Fruit fly (Drosophila melanogaster) whole organism, embryonic: ENCODE measurements around the gene CG13930.
A peak's percentile ranks its signal among the peaks of the same experiment; 100 is the strongest.

Experiments used
- Awh ChIP-seq: fragments of 200-800 bp; sonication (Bioruptor generic); IDR thresholded peaks from 2 replicates; pipeline ENCODE4, ENCODE4 v1.3.6; 2022; ENCODE audit warnings: missing biosample characterization, missing genetic modification characterization
- CG10366 ChIP-seq: fragments of 200-800 bp; sonication (Bioruptor generic); IDR thresholded peaks from 2 replicates; pipeline ENCODE4 v1.3.6; 2022; ENCODE audit warnings: missing biosample characterization, missing genetic modification characterization
- CG11247 ChIP-seq: fragments of 200-800 bp; sonication (Bioruptor generic); IDR thresholded peaks from 2 replicates; pipeline ENCODE4 v1.3.6; 2022; ENCODE audit warnings: missing biosample characterization, missing genetic modification characterization
- CG11456 ChIP-seq: fragments of 200-800 bp; sonication (Bioruptor generic); IDR thresholded peaks from 3 replicates; pipeline ENCODE4 v1.3.6; 2022; ENCODE audit warnings: missing biosample characterization, missing genetic modification characterization
- CG11504 ChIP-seq: fragments of 200-800 bp; sonication (Bioruptor generic); optimal IDR thresholded peaks from 3 replicates; lab custom pipeline; 2019; ENCODE audit warnings: missing biosample characterization, mild to moderate bottlenecking, missing genetic modification characterization, moderate library complexity
- CG11695 ChIP-seq: fragments of 200-800 bp; sonication (Bioruptor generic); IDR thresholded peaks from 3 replicates; pipeline ENCODE4 v1.3.6; 2022; ENCODE audit warnings: missing biosample characterization, missing genetic modification characterization
- CG11696 ChIP-seq: fragments of 200-800 bp; sonication (Bioruptor generic); IDR thresholded peaks from 2 replicates; pipeline ENCODE4 v1.3.6; 2022; ENCODE audit warnings: missing biosample characterization, missing genetic modification characterization
- CG14667 ChIP-seq: fragments of 200-800 bp; sonication (Bioruptor generic); IDR thresholded peaks from 2 replicates; pipeline ENCODE4 v1.3.6; 2022; ENCODE audit warnings: missing biosample characterization, missing genetic modification characterization
- CG1603 ChIP-seq: fragments of 200-800 bp; sonication (Bioruptor generic); optimal IDR thresholded peaks from 2 replicates; lab custom pipeline; 2019; ENCODE audit warnings: missing biosample characterization, mild to moderate bottlenecking, missing genetic modification characterization, moderate library complexity
- CG17328 ChIP-seq: fragments of 200-800 bp; sonication (Bioruptor generic); IDR thresholded peaks from 2 replicates; pipeline ENCODE4 v1.3.6; 2022; ENCODE audit warnings: missing biosample characterization, missing genetic modification characterization
- CG34376 ChIP-seq: fragments of 200-800 bp; sonication (Bioruptor generic); optimal IDR thresholded peaks from 2 replicates; lab custom pipeline; 2018; ENCODE audit warnings: missing biosample characterization, mild to moderate bottlenecking, missing genetic modification characterization
- CG34422 ChIP-seq: fragments of 200-800 bp; sonication (Bioruptor generic); IDR thresholded peaks from 3 replicates; pipeline ENCODE4 v1.3.6; 2022; ENCODE audit warnings: missing biosample characterization, missing genetic modification characterization
- CG4328 ChIP-seq: fragments of 200-800 bp; sonication (Bioruptor generic); optimal IDR thresholded peaks from 3 replicates; lab custom pipeline; 2017; ENCODE audit warnings: missing biosample characterization, missing genetic modification reagents, missing genetic modification characterization
- CG4404 ChIP-seq: fragments of 200-800 bp; sonication (Bioruptor generic); IDR thresholded peaks from 2 replicates; pipeline ENCODE4 v1.3.6; 2022; ENCODE audit warnings: missing biosample characterization, missing genetic modification characterization
- CG8765 ChIP-seq: fragments of 200-800 bp; sonication (Bioruptor generic); IDR thresholded peaks from 2 replicates; pipeline ENCODE4 v1.3.6; 2022; ENCODE audit warnings: missing biosample characterization, missing genetic modification characterization
- Gug ChIP-seq: fragments of 200-800 bp; sonication (Bioruptor generic); IDR thresholded peaks from 4 replicates; pipeline ENCODE4 v1.3.6; 2022; ENCODE audit warnings: missing biosample characterization, missing genetic modification characterization
- Lim3 ChIP-seq: fragments of 200-800 bp; sonication (Bioruptor generic); IDR thresholded peaks from 2 replicates; pipeline ENCODE4 v1.3.6; 2022; ENCODE audit warnings: missing biosample characterization, missing genetic modification characterization
- Mes4 ChIP-seq: fragments of 200-800 bp; sonication (Bioruptor generic); optimal IDR thresholded peaks from 2 replicates; lab custom pipeline; 2016; ENCODE audit warnings: missing biosample characterization, missing genetic modification characterization
- Myb ChIP-seq: fragments of 200-800 bp; sonication (Bioruptor generic); optimal IDR thresholded peaks from 2 replicates; lab custom pipeline; 2016; ENCODE audit warnings: missing biosample characterization, missing genetic modification characterization
- Ptx1 ChIP-seq: fragments of 200-800 bp; sonication (Bioruptor generic); IDR thresholded peaks from 2 replicates; pipeline ENCODE4 v1.3.6; 2022; ENCODE audit warnings: missing biosample characterization, missing genetic modification characterization
- Rx ChIP-seq: fragments of 200-800 bp; sonication (Bioruptor generic); IDR thresholded peaks from 2 replicates; pipeline ENCODE4 v1.3.6; 2022; ENCODE audit warnings: missing biosample characterization, missing genetic modification characterization
- Xrp1 ChIP-seq: fragments of 200-800 bp; sonication (Bioruptor generic); IDR thresholded peaks from 2 replicates; pipeline ENCODE4 v1.3.6; 2022; ENCODE audit warnings: missing biosample characterization, missing genetic modification characterization
- ara ChIP-seq: fragments of 200-800 bp; sonication (Bioruptor generic); IDR thresholded peaks from 2 replicates; pipeline ENCODE4 v1.3.6; 2022; ENCODE audit warnings: missing biosample characterization, missing genetic modification characterization
- az2 ChIP-seq: fragments of 200-800 bp; sonication (Bioruptor generic); optimal IDR thresholded peaks from 3 replicates; lab custom pipeline; 2016; ENCODE audit warnings: missing biosample characterization, missing genetic modification characterization
- bsh ChIP-seq, 2 experiments: fragments of 200-800 bp; sonication (Bioruptor generic); optimal IDR thresholded peaks; 2 replicates each; lab custom pipeline; 2017 to 2018; ENCODE audit warnings: mild to moderate bottlenecking in 2 of 2, missing biosample characterization in 2 of 2, missing genetic modification characterization in 2 of 2, moderate library complexity in 1 of 2
- ci ChIP-seq: fragments of 200-800 bp; sonication (Bioruptor generic); IDR thresholded peaks from 3 replicates; pipeline ENCODE4 v1.3.6; 2022; ENCODE audit warnings: missing biosample characterization, missing genetic modification characterization
- corto ChIP-seq: fragments of 200-800 bp; sonication (Bioruptor generic); optimal IDR thresholded peaks from 2 replicates; lab custom pipeline; 2016; ENCODE audit warnings: missing biosample characterization, mild to moderate bottlenecking, missing genetic modification characterization, moderate library complexity
- croc ChIP-seq: fragments of 200-800 bp; sonication (Bioruptor generic); conservative IDR thresholded peaks from 3 replicates; pipeline ENCODE4 v1.3.6; 2022; ENCODE audit warnings: missing biosample characterization, missing genetic modification characterization
- dmrt11E ChIP-seq: fragments of 200-800 bp; sonication (Bioruptor generic); optimal IDR thresholded peaks from 3 replicates; lab custom pipeline; 2018; ENCODE audit warnings: missing biosample characterization, mild to moderate bottlenecking, missing genetic modification characterization, moderate library complexity
- dysf ChIP-seq: fragments of 200-800 bp; sonication (Bioruptor generic); IDR thresholded peaks from 3 replicates; pipeline ENCODE4 v1.3.6; 2022; ENCODE audit warnings: missing biosample characterization, missing genetic modification characterization
- esg ChIP-seq: fragments of 200-800 bp; sonication (Bioruptor generic); conservative IDR thresholded peaks from 2 replicates; pipeline ENCODE4 v1.3.6; 2022; ENCODE audit warnings: missing biosample characterization, missing genetic modification characterization
- fd96Cb ChIP-seq: fragments of 200-800 bp; sonication (Bioruptor generic); optimal IDR thresholded peaks from 2 replicates; lab custom pipeline; 2018; ENCODE audit warnings: missing biosample characterization, mild to moderate bottlenecking, missing genetic modification characterization, moderate library complexity
- gce ChIP-seq: fragments of 200-800 bp; sonication (Bioruptor generic); IDR thresholded peaks from 3 replicates; pipeline ENCODE4 v1.3.6; 2022; ENCODE audit warnings: missing biosample characterization, missing genetic modification characterization
- kah ChIP-seq: fragments of 200-800 bp; sonication (Bioruptor generic); optimal IDR thresholded peaks from 2 replicates; lab custom pipeline; 2018; ENCODE audit warnings: missing biosample characterization, mild to moderate bottlenecking, missing genetic modification characterization
- lbe ChIP-seq: fragments of 200-800 bp; sonication (Bioruptor generic); optimal IDR thresholded peaks from 2 replicates; lab custom pipeline; 2016; ENCODE audit warnings: missing biosample characterization, mild to moderate bottlenecking, missing genetic modification characterization
- lmd ChIP-seq: fragments of 200-800 bp; sonication (Bioruptor generic); IDR thresholded peaks from 2 replicates; pipeline ENCODE4 v1.3.6; 2022; ENCODE audit warnings: missing biosample characterization, missing genetic modification characterization
- lov ChIP-seq, 2 experiments: fragments of 200-800 bp in 1 of 2; fragments of >200 bp in 1 of 2; sonication (Bioruptor generic) in 1 of 2; IDR thresholded peaks in 1 of 2; optimal IDR thresholded peaks in 1 of 2; 2 replicates in 1 of 2; 3 replicates in 1 of 2; pipeline versions ENCODE4 v1.3.6 to Lab custom; 2017 to 2022; ENCODE audit warnings: missing biosample characterization in 1 of 2, missing genetic modification characterization in 1 of 2
- mirr ChIP-seq: fragments of 200-800 bp; sonication (Bioruptor generic); optimal IDR thresholded peaks from 3 replicates; lab custom pipeline; 2018; ENCODE audit warnings: missing biosample characterization, mild to moderate bottlenecking, missing genetic modification characterization
- nmo ChIP-seq: fragments of 200-800 bp; sonication (Bioruptor generic); optimal IDR thresholded peaks from 2 replicates; lab custom pipeline; 2018; ENCODE audit warnings: missing biosample characterization, mild to moderate bottlenecking, missing genetic modification characterization, moderate library complexity
- nom ChIP-seq: fragments of 200-800 bp; sonication (Bioruptor generic); optimal IDR thresholded peaks from 2 replicates; lab custom pipeline; 2017; ENCODE audit warnings: missing biosample characterization, missing genetic modification characterization, mild to moderate bottlenecking, moderate library complexity, missing genetic modification reagents
- pan ChIP-seq, 4 experiments: fragments of >200 bp in 3 of 4; fragments of 200-800 bp in 1 of 4; sonication (Bioruptor generic) in 1 of 4; optimal IDR thresholded peaks in 3 of 4; IDR thresholded peaks in 1 of 4; 2 replicates each; pipeline versions ENCODE4 v1.3.6 to Lab custom; 2017 to 2022; ENCODE audit warnings: missing biosample characterization in 2 of 4, missing genetic modification characterization in 2 of 4, mixed read lengths in 1 of 4
- prd ChIP-seq, 3 experiments: fragments of >200 bp in 2 of 3; fragments of 200-800 bp in 1 of 3; sonication (Bioruptor generic) in 1 of 3; optimal IDR thresholded peaks in 2 of 3; IDR thresholded peaks in 1 of 3; 2 replicates in 2 of 3; 3 replicates in 1 of 3; pipeline versions ENCODE4 v1.3.6 to Lab custom; 2017 to 2022; ENCODE audit warnings: missing biosample characterization in 1 of 3, missing genetic modification characterization in 1 of 3
- row ChIP-seq: fragments of 200-800 bp; sonication (Bioruptor generic); IDR thresholded peaks from 3 replicates; pipeline ENCODE4 v1.3.6; 2022; ENCODE audit warnings: missing biosample characterization, missing genetic modification characterization
- sens ChIP-seq: fragments of 200-800 bp; sonication (Bioruptor generic); peaks from one replicate; lab custom pipeline; 2016; ENCODE audit warnings: missing biosample characterization, missing genetic modification characterization
- sisA ChIP-seq: fragments of 200-800 bp; sonication (Bioruptor generic); IDR thresholded peaks from 2 replicates; pipeline ENCODE4 v1.3.6; 2022; ENCODE audit warnings: missing biosample characterization, missing genetic modification characterization
- slbo ChIP-seq: fragments of 200-800 bp; sonication (Bioruptor generic); IDR thresholded peaks from 2 replicates; pipeline ENCODE4 v1.3.6; 2022; ENCODE audit warnings: missing biosample characterization, missing genetic modification characterization
- zfh1 ChIP-seq: fragments of 200-800 bp; sonication (Bioruptor generic); IDR thresholded peaks from 3 replicates; pipeline ENCODE4 v1.3.6; 2022; ENCODE audit warnings: missing biosample characterization, missing genetic modification characterization

The CG13930 gene

DNA sequence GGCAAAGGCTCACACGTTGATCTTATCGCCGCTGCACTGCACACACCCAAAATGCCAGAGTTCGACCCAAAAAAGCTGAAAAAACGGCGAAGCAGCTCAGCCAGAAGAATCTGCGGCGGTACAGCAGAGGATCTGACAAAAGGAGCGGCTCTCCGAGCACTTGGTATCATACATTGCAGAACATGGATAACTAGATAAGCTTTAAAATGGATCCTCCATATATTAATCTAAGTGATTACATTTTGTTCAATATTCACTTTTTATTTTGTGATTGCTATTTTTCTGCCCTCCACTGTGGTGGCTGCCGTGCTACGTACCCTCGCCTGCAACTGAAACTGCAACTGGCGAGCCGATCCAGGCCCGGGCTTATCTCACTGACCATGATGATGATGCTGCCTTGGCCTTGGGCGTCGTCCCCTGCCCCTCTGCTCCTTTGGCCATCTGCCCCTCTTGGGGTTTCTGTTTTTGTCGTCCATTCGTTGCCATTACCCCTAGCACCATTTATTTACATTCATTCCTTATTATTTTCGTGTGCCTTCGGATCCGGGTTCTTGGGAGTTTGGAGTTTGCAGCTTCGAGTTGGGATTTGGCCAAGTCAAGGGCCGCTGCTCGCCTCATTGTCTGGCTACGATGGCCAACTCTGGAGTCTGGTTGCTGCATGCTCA is 19.7 kb upstream of the CG13930 start:
- TF ChIP-seq Lim3 (GFP tag; lab: Robert Waterston, UW) (no peak), CG34422 (GFP tag; lab: Robert Waterston, UW) (0 out of 3 replicates have a peak, but pooled peaks have one; percentile 38), CG11247 (GFP tag; lab: Robert Waterston, UW) (0 out of 2 replicates have a peak, but pooled peaks have one; percentile 16), slbo (GFP tag; lab: Robert Waterston, UW) (0 out of 2 replicates have a peak, but pooled peaks have one; percentile 7), croc (peak; percentile 25; the same call in 1 of the 3 replicates), lbe (peak; percentile 29), CG11696 (GFP tag; lab: Robert Waterston, UW) (peak; percentile 73), ara (GFP tag; lab: Robert Waterston, UW) (0 out of 2 replicates have a peak, but pooled peaks have one; percentile 32), prd (optimal IDR thresholded peaks at IDR 0.05; lab: Kevin White, UChicago) (no peak), prd (GFP tag; IDR thresholded peaks at IDR 0.05; lab: Robert Waterston, UW) (peak; percentile 61; the same call in 2 of the 3 replicates), dysf (GFP tag; lab: Robert Waterston, UW) (0 out of 3 replicates have a peak, but pooled peaks have one; percentile 14), CG11695 (GFP tag; lab: Robert Waterston, UW) (0 out of 3 replicates have a peak, but pooled peaks have one; percentile 23), sens (GFP tag; lab: Kevin White, UChicago) (peak; percentile 77), CG4404 (0 out of 2 replicates have a peak, but pooled peaks have one; percentile 35), Awh (0 out of 2 replicates have a peak, but pooled peaks have one; percentile 34), CG11456 (GFP tag; lab: Robert Waterston, UW) (0 out of 3 replicates have a peak, but pooled peaks have one; percentile 8), bsh (GFP tag; optimal IDR thresholded peaks at IDR 0.05; lab: Kevin White, UChicago) (peak in 1 of 2 experiments; percentile 80), nom (GFP tag; lab: Kevin White, UChicago) (peak; percentile 77), sisA (GFP tag; lab: Robert Waterston, UW) (peak; percentile 45; the same call in 1 of the 2 replicates), row (GFP tag; lab: Robert Waterston, UW) (peak; percentile 43; the same call in 1 of the 3 replicates), esg (peak; percentile 26; the same call in 1 of the 2 replicates), Myb (GFP tag; lab: Kevin White, UChicago) (no peak), Gug (GFP tag; lab: Robert Waterston, UW) (0 out of 4 replicates have a peak, but pooled peaks have one; percentile 11), lmd (peak; percentile 39; the same call in 1 of the 2 replicates), CG1603 (tag; lab: Kevin White, UChicago) (peak; percentile 55), ci (GFP tag; lab: Robert Waterston, UW) (peak; percentile 58; the same call in 1 of the 3 replicates), Rx (GFP tag; lab: Robert Waterston, UW) (0 out of 2 replicates have a peak, but pooled peaks have one; percentile 19), Xrp1 (GFP tag; lab: Robert Waterston, UW) (peak; percentile 49), mirr (GFP tag; lab: Kevin White, UChicago) (no peak), az2 (GFP tag; lab: Kevin White, UChicago) (no peak), kah (GFP tag; lab: Kevin White, UChicago) (no peak), CG8765 (peak; percentile 25; the same call in 1 of the 2 replicates), CG11504 (tag; lab: Kevin White, UChicago) (peak; percentile 4), CG14667 (0 out of 2 replicates have a peak, but pooled peaks have one; percentile 11), zfh1 (GFP tag; lab: Robert Waterston, UW) (peak; percentile 49; the same call in 2 of the 3 replicates), pan (optimal IDR thresholded peaks at IDR 0.05; lab: Kevin White, UChicago) (no peak), pan (GFP tag; optimal IDR thresholded peaks at IDR 0.05 in 1 of 2, IDR thresholded peaks at IDR 0.05 in 1 of 2) (peak in 1 of 2 experiments; percentile 40), nmo (GFP tag; lab: Kevin White, UChicago) (peak; percentile 7), CG10366 (GFP tag; lab: Robert Waterston, UW) (peak; percentile 14; the same call in 1 of the 2 replicates), gce (GFP tag; lab: Robert Waterston, UW) (no peak), Mes4 (GFP tag; lab: Kevin White, UChicago) (no peak), fd96Cb (tag; lab: Kevin White, UChicago) (no peak), CG4328 (GFP tag; lab: Kevin White, UChicago) (no peak), Ptx1 (GFP tag; lab: Robert Waterston, UW) (0 out of 2 replicates have a peak, but pooled peaks have one; percentile 14), CG34376 (GFP tag; lab: Kevin White, UChicago) (no peak), dmrt11E (tag; lab: Kevin White, UChicago) (peak; percentile 43), CG17328 (GFP tag; lab: Robert Waterston, UW) (peak; percentile 45), lov (optimal IDR thresholded peaks at IDR 0.05; lab: Kevin White, UChicago) (no peak), lov (GFP tag; IDR thresholded peaks at IDR 0.05; lab: Robert Waterston, UW) (0 out of 3 replicates have a peak, but pooled peaks have one; percentile 13), corto (peak; percentile 65)
